Worm (Caenorhabditis elegans) whole organism, L3 larva: Measurements from ENCODE around the gene T23G7.3.

Experiments used
- ama-1 ChIP-seq: fragments of 150-350 bp; optimal IDR thresholded peaks from 2 replicates; lab custom pipeline; 2018
- daf-12 ChIP-seq: fragments of 150-350 bp; optimal IDR thresholded peaks from 2 replicates; lab custom pipeline; 2014; ENCODE audit warnings: missing biosample characterization, missing genetic modification reagents, missing genetic modification characterization
- egl-27 ChIP-seq: sonication (generic microtip); optimal IDR thresholded peaks from 4 replicates; lab custom pipeline; 2017; ENCODE audit warnings: missing biosample characterization, missing genetic modification reagents, missing genetic modification characterization
- egl-5 ChIP-seq: fragments of 150-350 bp; optimal IDR thresholded peaks from 2 replicates; lab custom pipeline; 2017; ENCODE audit warnings: missing biosample characterization, missing genetic modification reagents, missing genetic modification characterization, inconsistent platforms
- fos-1 ChIP-seq: fragments of 150-350 bp; optimal IDR thresholded peaks from 2 replicates; lab custom pipeline; 2014; ENCODE audit warnings: missing biosample characterization, missing genetic modification characterization
- lin-39 ChIP-seq: fragments of 150-350 bp; optimal IDR thresholded peaks from 2 replicates; lab custom pipeline; 2018; ENCODE audit warnings: missing biosample characterization, missing genetic modification reagents, missing genetic modification characterization
- nhr-12 ChIP-seq: fragments of 150-350 bp; optimal IDR thresholded peaks from 2 replicates; lab custom pipeline; 2014; ENCODE audit warnings: missing biosample characterization, missing genetic modification characterization
- nhr-25 ChIP-seq: sonication (generic microtip); optimal IDR thresholded peaks from 2 replicates; lab custom pipeline; 2017; ENCODE audit warnings: missing biosample characterization, missing genetic modification characterization
- sea-2 ChIP-seq: fragments of 150-350 bp; sonication (generic microtip); optimal IDR thresholded peaks from 4 replicates; lab custom pipeline; 2014; ENCODE audit warnings: missing biosample characterization, missing genetic modification reagents, missing genetic modification characterization
- snpc-4 ChIP-seq: fragments of 150-350 bp; optimal IDR thresholded peaks from 2 replicates; lab custom pipeline; 2014; ENCODE audit warnings: missing biosample characterization, missing genetic modification characterization
- unc-62 ChIP-seq: fragments of 150-350 bp; sonication (generic microtip); optimal IDR thresholded peaks from 4 replicates; lab custom pipeline; 2014; ENCODE audit warnings: missing biosample characterization, missing genetic modification reagents, missing genetic modification characterization

DNA sequence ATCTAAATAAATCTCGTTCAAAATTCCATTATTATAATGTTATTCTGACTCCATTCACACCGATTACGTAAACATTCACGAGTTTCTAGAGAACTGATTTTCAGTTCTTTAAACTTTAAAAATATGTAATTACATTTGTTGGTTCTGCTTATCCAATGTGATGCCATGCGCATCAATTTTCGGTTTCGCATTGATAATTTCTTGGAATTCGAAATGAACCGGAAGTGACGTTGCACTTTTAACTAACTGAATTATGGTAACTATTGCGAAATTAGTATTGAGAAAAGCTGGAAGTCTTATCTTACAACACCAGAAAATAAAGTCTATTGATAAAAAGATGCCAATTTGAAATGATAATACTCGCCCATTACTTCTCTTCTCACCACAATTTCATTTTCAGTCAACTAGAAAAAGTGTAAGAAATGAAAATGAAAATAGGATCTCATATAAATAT is 49.8 kb downstream of the T23G7.3 start:
- TF ChIP-seq nhr-12 (no peak), ama-1 (lab: Kevin White, UChicago) (no peak), daf-12 (tag; lab: Kevin White, UChicago) (no peak), egl-27 (tag; lab: Kevin White, UChicago) (no peak), fos-1 (tag; lab: Kevin White, UChicago) (no peak), snpc-4 (tag; lab: Kevin White, UChicago) (no peak), unc-62 (GFP tag; lab: Kevin White, UChicago) (no peak), lin-39 (tag; lab: Kevin White, UChicago) (no peak), sea-2 (no peak), nhr-25 (tag; lab: Kevin White, UChicago) (no peak), egl-5 (tag; lab: Kevin White, UChicago) (no peak)
